Fruit fly (Drosophila melanogaster) whole organism, embryonic: ENCODE measurements around the gene CG15641.

ENCODE experiments used
- CG14050 ChIP-seq: fragments of 200-800 bp; sonication (Bioruptor generic); IDR thresholded peaks from 3 replicates; pipeline ENCODE4 v1.3.6; 2022; ENCODE audit warnings: missing biosample characterization, missing genetic modification characterization
- Camta ChIP-seq: fragments of 200-800 bp; sonication (Bioruptor generic); optimal IDR thresholded peaks from 2 replicates; lab custom pipeline; 2016; ENCODE audit warnings: missing biosample characterization, missing genetic modification characterization

- TF ChIP-seq Camta (GFP tag; lab: Kevin White, UChicago) = no peak
- TF ChIP-seq CG14050 (GFP tag; lab: Robert Waterston, UW) = no peak
These were observed 32.6 kb downstream of the CG15641 start for dm6 chrX:15499996-15500904.
